Fruit fly (Drosophila melanogaster): Measurements from ENCODE around the gene CG7794.

CG7794 gene

dm6 chr3R:18058401-18058800, 34.9 kb downstream of the CG7794 start:
- peak; percentile 11 for TF ChIP-seq CG3919 (GFP tag; optimal IDR thresholded peaks at IDR 0.05)
- TF ChIP-seq eg (GFP tag; IDR thresholded peaks at IDR 0.05), result 0 out of 3 replicates have a peak, but pooled peaks have one; percentile 28
- TF ChIP-seq Eip75B (GFP tag; optimal IDR thresholded peaks at IDR 0.05), result peak; percentile 1
- no peak for TF ChIP-seq fd59A (GFP tag; optimal IDR thresholded peaks at IDR 0.05)
- TF ChIP-seq CG6276 (GFP tag; optimal IDR thresholded peaks at IDR 0.05), result peak; percentile 54
- peak; percentile 57; the same call in 2 of the 3 replicates for TF ChIP-seq CG6163 (GFP tag; IDR thresholded peaks at IDR 0.05)
- no peak for TF ChIP-seq fd85E (GFP tag; optimal IDR thresholded peaks at IDR 0.05)
- TF ChIP-seq CG15336 (GFP tag; IDR thresholded peaks at IDR 0.05), result 0 out of 2 replicates have a peak, but pooled peaks have one; percentile 8

DNA sequence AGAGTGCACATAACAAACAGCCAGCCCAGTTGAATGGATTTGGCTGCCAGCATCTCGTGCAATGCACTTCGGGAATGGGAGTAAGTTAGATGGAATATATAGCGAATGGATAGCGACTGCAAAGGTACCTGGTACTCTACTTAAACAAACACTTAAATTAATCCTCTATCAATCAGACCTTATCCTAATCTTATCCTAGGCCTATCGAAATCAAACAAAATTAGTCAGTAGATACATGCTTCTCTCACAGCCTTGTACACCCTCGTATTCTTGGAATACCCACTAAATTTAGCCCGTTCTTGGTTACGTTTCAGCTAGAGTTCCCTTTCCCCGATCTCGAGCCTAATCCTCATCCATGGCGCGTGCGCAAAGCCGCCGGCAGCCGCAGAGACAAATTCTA, 37.0 kb downstream of the CG7794 start:
- TF ChIP-seq CG15336 (GFP tag; IDR thresholded peaks at IDR 0.05) (0 out of 2 replicates have a peak, but pooled peaks have one; percentile 23), CG8119 (GFP tag; IDR thresholded peaks at IDR 0.05) (peak; percentile 36; the same call in 1 of the 3 replicates), CG32006 (GFP tag; optimal IDR thresholded peaks at IDR 0.05) (no peak), eg (GFP tag; IDR thresholded peaks at IDR 0.05) (0 out of 3 replicates have a peak, but pooled peaks have one; percentile 8), lz (GFP tag; optimal IDR thresholded peaks at IDR 0.05) (no peak), Met (GFP tag; optimal IDR thresholded peaks at IDR 0.05) (no peak)

DNA sequence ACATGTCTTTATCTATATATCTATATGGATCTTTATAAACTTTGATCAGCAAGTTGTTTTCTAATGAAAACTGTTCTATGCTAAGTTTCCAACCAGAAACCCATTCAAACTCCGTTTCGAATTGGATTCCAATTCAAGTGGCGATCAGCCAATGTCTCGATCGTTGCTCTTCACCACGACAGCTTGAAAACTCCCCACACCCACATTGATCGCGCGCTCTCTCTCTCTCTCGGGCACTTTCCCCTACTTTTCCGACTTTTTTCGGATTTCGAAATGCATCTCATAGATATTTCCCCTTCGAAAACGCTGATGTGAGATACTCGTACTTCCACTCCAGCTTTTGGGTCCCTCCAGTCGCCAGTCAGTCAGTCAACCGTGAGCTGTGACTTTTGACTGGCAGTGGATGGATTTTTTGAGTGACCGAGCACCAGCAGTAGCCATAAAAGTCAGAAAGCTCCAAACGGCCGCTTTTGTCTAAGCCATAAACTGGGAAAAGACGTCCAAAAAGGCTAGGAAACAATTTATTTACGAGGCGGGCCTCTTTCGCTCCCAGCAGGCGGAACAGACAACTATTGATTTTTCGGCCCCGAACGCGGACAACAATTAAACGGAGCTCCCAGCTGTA, 39.8 kb downstream of the CG7794 start:
- TF ChIP-seq salr (GFP tag; optimal IDR thresholded peaks at IDR 0.05), result no peak
- TF ChIP-seq Sox102F (GFP tag; optimal IDR thresholded peaks at IDR 0.05), result no peak
- TF ChIP-seq Ets96B (tag; optimal IDR thresholded peaks at IDR 0.05), result no peak
- no peak for TF ChIP-seq CG32006 (GFP tag; optimal IDR thresholded peaks at IDR 0.05)
- no peak for TF ChIP-seq Blimp-1 (GFP tag; optimal IDR thresholded peaks at IDR 0.05)
- no peak for TF ChIP-seq Hr38 (GFP tag; optimal IDR thresholded peaks at IDR 0.05)
- no peak for TF ChIP-seq Gug (GFP tag; IDR thresholded peaks at IDR 0.05)
- no peak for TF ChIP-seq CG16779 (tag; optimal IDR thresholded peaks at IDR 0.05)

DNA sequence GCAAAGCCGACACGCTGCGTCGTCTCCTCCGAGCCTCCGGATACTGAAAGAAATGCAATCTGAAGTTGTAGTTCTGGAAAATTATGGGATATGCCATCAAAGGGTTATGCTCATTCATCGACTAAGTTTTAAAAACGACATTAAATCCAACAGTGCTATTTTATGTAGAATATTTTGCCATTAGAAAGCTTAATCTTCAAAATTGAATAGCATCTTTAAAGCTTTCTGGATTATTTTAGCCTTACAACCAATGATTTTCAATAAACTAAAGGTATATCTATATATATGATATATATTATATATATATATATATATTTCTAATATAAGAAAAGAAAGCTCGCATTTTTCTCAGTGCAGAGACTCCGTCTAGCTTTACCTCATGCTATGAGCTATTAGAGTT, 40.9 kb downstream of the CG7794 start:
- TF ChIP-seq Hr4 (GFP tag; optimal IDR thresholded peaks at IDR 0.05) (no peak), CG32006 (GFP tag; optimal IDR thresholded peaks at IDR 0.05) (peak; percentile 11), CG10669 (GFP tag; optimal IDR thresholded peaks at IDR 0.05) (no peak), Eip78C (GFP tag) (peak; percentile 52), CG10631 (GFP tag; optimal IDR thresholded peaks at IDR 0.05) (peak; percentile 11), lz (GFP tag; optimal IDR thresholded peaks at IDR 0.05) (no peak), Ets96B (tag; optimal IDR thresholded peaks at IDR 0.05) (peak; percentile 6), ss (GFP tag; optimal IDR thresholded peaks at IDR 0.05) (no peak), CG11902 (GFP tag; optimal IDR thresholded peaks at IDR 0.05) (no peak)

DNA sequence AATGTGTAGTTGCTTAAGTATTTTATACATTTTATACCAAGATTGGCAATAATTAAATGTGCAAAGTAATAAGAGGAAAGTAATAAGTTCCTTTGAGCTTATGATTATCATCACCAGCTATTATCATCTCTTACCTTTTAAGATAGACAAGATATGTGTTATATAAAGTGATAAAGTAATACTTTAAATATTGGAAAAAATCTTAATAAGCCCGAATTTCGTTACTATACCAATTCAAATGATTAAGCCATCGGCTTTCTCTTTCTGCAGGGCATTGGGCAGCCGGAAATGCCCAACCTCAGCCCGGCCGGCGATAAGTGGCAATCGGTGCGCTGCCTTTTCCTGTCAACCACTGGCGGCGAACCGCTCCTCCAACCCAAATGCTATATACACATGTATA, 44.4 kb downstream of the CG7794 start:
- TF ChIP-seq CG10631 (GFP tag; optimal IDR thresholded peaks at IDR 0.05) (peak; percentile 40), achi (GFP tag; optimal IDR thresholded peaks at IDR 0.05) (peak; percentile 17), Hr39 (GFP tag; optimal IDR thresholded peaks at IDR 0.05) (peak; percentile 23), acj6 (GFP tag; optimal IDR thresholded peaks at IDR 0.05) (peak; percentile 43), Eip75B (GFP tag; optimal IDR thresholded peaks at IDR 0.05) (peak; percentile 26), CG6854 (GFP tag; optimal IDR thresholded peaks at IDR 0.05) (no peak), fd59A (GFP tag; optimal IDR thresholded peaks at IDR 0.05) (peak; percentile 6), Sox102F (GFP tag; optimal IDR thresholded peaks at IDR 0.05) (no peak), lz (GFP tag; optimal IDR thresholded peaks at IDR 0.05) (peak; percentile 25), CG11294 (GFP tag; IDR thresholded peaks at IDR 0.05) (no peak), ss (GFP tag; optimal IDR thresholded peaks at IDR 0.05) (no peak), Eip78C (GFP tag) (peak; percentile 79), Smox (GFP tag; optimal IDR thresholded peaks at IDR 0.05) (peak; percentile 23), CG32006 (GFP tag; optimal IDR thresholded peaks at IDR 0.05) (peak; percentile 32), Met (GFP tag; optimal IDR thresholded peaks at IDR 0.05) (peak; percentile 31), pdm3 (GFP tag; optimal IDR thresholded peaks at IDR 0.05) (peak; percentile 8), Lpt (GFP tag; optimal IDR thresholded peaks at IDR 0.05) (no peak), svp (GFP tag) (peak; percentile 60), esn (GFP tag; optimal IDR thresholded peaks at IDR 0.05) (peak; percentile 35), CG34406 (GFP tag; optimal IDR thresholded peaks at IDR 0.05) (peak; percentile 14), CG16779 (tag; optimal IDR thresholded peaks at IDR 0.05) (no peak), OdsH (GFP tag; optimal IDR thresholded peaks at IDR 0.05) (peak; percentile 12)

All from whole organism, prepupa.